Fruit fly (Drosophila melanogaster): ENCODE results near the gene Sugb.

Gene Sugb

dm6 chr3L:11708633-11709116 lies 24.9 kb downstream of the Sugb start, which contains the start of the genes Ccdc56 and mtTFB1 (continued):
- TF ChIP-seq kni (GFP tag; optimal IDR thresholded peaks at IDR 0.05) = no peak
- peak; percentile 77 for TF ChIP-seq sens (GFP tag)
- peak; percentile 29 for TF ChIP-seq nmo (GFP tag; optimal IDR thresholded peaks at IDR 0.05)
- TF ChIP-seq CG7928 (GFP tag; optimal IDR thresholded peaks at IDR 0.05) = peak; percentile 3
- TF ChIP-seq CG17912 (GFP tag; optimal IDR thresholded peaks at IDR 0.05) = no peak
- no peak for TF ChIP-seq cato (GFP tag; optimal IDR thresholded peaks at IDR 0.05; ENCODE audit: borderline replicate concordance)
- TF ChIP-seq Bteb2 (GFP tag; optimal IDR thresholded peaks at IDR 0.05) = peak; percentile 13
- TF ChIP-seq en (GFP tag; optimal IDR thresholded peaks at IDR 0.05) = no peak
- TF ChIP-seq Sin3A (optimal IDR thresholded peaks at IDR 0.05) = peak; percentile 16
- TF ChIP-seq CG12659 (GFP tag; optimal IDR thresholded peaks at IDR 0.05) = peak; percentile 61
- peak; percentile 76 for TF ChIP-seq ewg (GFP tag; optimal IDR thresholded peaks at IDR 0.05)
- TF ChIP-seq MBD-R2 (GFP tag; IDR thresholded peaks at IDR 0.05) = peak; percentile 65
- TF ChIP-seq row (GFP tag; IDR thresholded peaks at IDR 0.05) = 0 out of 3 replicates have a peak, but pooled peaks have one; percentile 7
- TF ChIP-seq da (GFP tag; optimal IDR thresholded peaks at IDR 0.05) = no peak
- TF ChIP-seq ems (GFP tag; optimal IDR thresholded peaks at IDR 0.05) = peak; percentile 37
- peak; percentile 16; the same call in 1 of the 2 replicates for TF ChIP-seq Scr (GFP tag; IDR thresholded peaks at IDR 0.05; ENCODE audit: partially characterized antibody)
- peak; percentile 4; the same call in 1 of the 2 replicates for TF ChIP-seq vvl (GFP tag; IDR thresholded peaks at IDR 0.05)
- TF ChIP-seq pros (GFP tag; optimal IDR thresholded peaks at IDR 0.05) = no peak
- TF ChIP-seq CG30403 (GFP tag; optimal IDR thresholded peaks at IDR 0.05) = peak; percentile 0
- peak; percentile 26 for TF ChIP-seq CG1603 (tag; optimal IDR thresholded peaks at IDR 0.05)
- TF ChIP-seq Med (GFP tag) = peak; percentile 65
- no peak for TF ChIP-seq Nf-YC (tag; optimal IDR thresholded peaks at IDR 0.05)
- no peak for TF ChIP-seq lbe (GFP tag; optimal IDR thresholded peaks at IDR 0.05)
- TF ChIP-seq CG17361 (GFP tag; IDR thresholded peaks at IDR 0.05) = peak; percentile 46; the same call in 1 of the 3 replicates
- no peak for TF ChIP-seq unpg (GFP tag; optimal IDR thresholded peaks at IDR 0.05)
- TF ChIP-seq klu (GFP tag; IDR thresholded peaks at IDR 0.05) = no peak
- TF ChIP-seq CG8944 (GFP tag; optimal IDR thresholded peaks at IDR 0.05) = no peak
- TF ChIP-seq pzg (GFP tag; optimal IDR thresholded peaks at IDR 0.05) = peak; percentile 80
- TF ChIP-seq tio (GFP tag; optimal IDR thresholded peaks at IDR 0.05) = no peak
- TF ChIP-seq CG12299 (tag; optimal IDR thresholded peaks at IDR 0.05) = no peak
- no peak for TF ChIP-seq CG17568 (GFP tag; optimal IDR thresholded peaks at IDR 0.05)
- no peak for TF ChIP-seq CG10274 (GFP tag; optimal IDR thresholded peaks at IDR 0.05)
- peak; percentile 16 for TF ChIP-seq Deaf1 (tag; optimal IDR thresholded peaks at IDR 0.05)
- peak; percentile 29 for TF ChIP-seq Hmr (GFP tag; optimal IDR thresholded peaks at IDR 0.05)
- no peak for TF ChIP-seq CG12219 (GFP tag; optimal IDR thresholded peaks at IDR 0.05)
- peak; percentile 20 for TF ChIP-seq CG2120 (GFP tag; optimal IDR thresholded peaks at IDR 0.05)
- peak; percentile 54 for TF ChIP-seq CG14710 (tag; optimal IDR thresholded peaks at IDR 0.05)
- TF ChIP-seq pho (GFP tag; optimal IDR thresholded peaks at IDR 0.05) = peak; percentile 13
- peak; percentile 89 for TF ChIP-seq gfzf (GFP tag; optimal IDR thresholded peaks at IDR 0.05)
- no peak for TF ChIP-seq CG8281 (tag; optimal IDR thresholded peaks at IDR 0.05)
- peak; percentile 43 for TF ChIP-seq Bdp1 (GFP tag; optimal IDR thresholded peaks at IDR 0.05)
- peak; percentile 31 for TF ChIP-seq CG7839 (tag; optimal IDR thresholded peaks at IDR 0.05)
- no peak for TF ChIP-seq maf-S (GFP tag; optimal IDR thresholded peaks at IDR 0.05)
- peak; percentile 56 for TF ChIP-seq Ets97D (GFP tag; optimal IDR thresholded peaks at IDR 0.05)
- peak; percentile 51 for TF ChIP-seq BEAF-32 (GFP tag; optimal IDR thresholded peaks at IDR 0.05)

Data from whole organism, embryonic.